Worm (Caenorhabditis elegans) whole organism, L1 larva: ENCODE data around the gene htp-2.

ENCODE experiments used
- C04F5.9 ChIP-seq: sonication (generic microtip); optimal IDR thresholded peaks from 2 replicates; lab custom pipeline; 2016; ENCODE audit warnings: missing genetic modification characterization, missing compliant biosample characterization
- C16A3.4 ChIP-seq: fragments of 150-350 bp; optimal IDR thresholded peaks from 2 replicates; lab custom pipeline; 2014; ENCODE audit warnings: missing biosample characterization, missing genetic modification characterization
- C34B4.2 ChIP-seq: sonication (generic microtip); optimal IDR thresholded peaks from 2 replicates; lab custom pipeline; 2017; ENCODE audit warnings: mild to moderate bottlenecking, missing genetic modification characterization, missing compliant biosample characterization
- Y116A8C.19 ChIP-seq: sonication (generic microtip); optimal IDR thresholded peaks from 2 replicates; lab custom pipeline; 2016; ENCODE audit warnings: missing compliant biosample characterization, missing genetic modification characterization, borderline replicate concordance
- ama-1 ChIP-seq: fragments of 150-350 bp; optimal IDR thresholded peaks from 2 replicates; lab custom pipeline; 2014
- blmp-1 ChIP-seq: fragments of 150-350 bp; optimal IDR thresholded peaks from 2 replicates; lab custom pipeline; 2014; ENCODE audit warnings: missing biosample characterization, missing genetic modification characterization
- ceh-63 ChIP-seq: fragments of 200-800 bp; sonication (Bioruptor generic); optimal IDR thresholded peaks from 2 replicates; lab custom pipeline; 2018; ENCODE audit warnings: mild to moderate bottlenecking, missing genetic modification characterization, missing compliant biosample characterization
- ceh-8 ChIP-seq: fragments of 200-800 bp; sonication (Bioruptor generic); optimal IDR thresholded peaks from 2 replicates; lab custom pipeline; 2018; ENCODE audit warnings: mild to moderate bottlenecking, missing genetic modification characterization, moderate library complexity, missing compliant biosample characterization
- dpl-1 ChIP-seq, 3 experiments: fragments of 150-350 bp in 2 of 3; sonication (generic microtip) in 1 of 3; optimal IDR thresholded peaks; 2 replicates each; lab custom pipeline; 2014 to 2017; ENCODE audit warnings: missing biosample characterization in 3 of 3, missing genetic modification characterization in 3 of 3, missing genetic modification reagents in 3 of 3
- dsc-1 ChIP-seq: sonication (generic microtip); optimal IDR thresholded peaks from 2 replicates; lab custom pipeline; 2016; ENCODE audit warnings: mild to moderate bottlenecking, missing genetic modification characterization, missing compliant biosample characterization
- egl-27 ChIP-seq, 2 experiments: fragments of 150-350 bp in 1 of 2; sonication (generic microtip); optimal IDR thresholded peaks; 3 replicates each; lab custom pipeline; 2017 to 2018; ENCODE audit warnings: missing biosample characterization in 2 of 2, missing genetic modification characterization in 2 of 2, missing genetic modification reagents in 2 of 2
- elt-2 ChIP-seq: sonication (generic microtip); optimal IDR thresholded peaks from 2 replicates; lab custom pipeline; 2016; ENCODE audit warnings: missing genetic modification characterization, mild to moderate bottlenecking, inconsistent platforms, missing compliant biosample characterization, missing genetic modification reagents
- fkh-10 ChIP-seq: sonication (generic microtip); optimal IDR thresholded peaks from 2 replicates; lab custom pipeline; 2017; ENCODE audit warnings: missing biosample characterization, missing genetic modification reagents, missing genetic modification characterization
- fkh-4 ChIP-seq: sonication (generic microtip); optimal IDR thresholded peaks from 2 replicates; lab custom pipeline; 2016; ENCODE audit warnings: missing compliant biosample characterization, missing genetic modification characterization, borderline replicate concordance
- fos-1 ChIP-seq: fragments of 150-350 bp; optimal IDR thresholded peaks from 2 replicates; lab custom pipeline; 2014; ENCODE audit warnings: missing biosample characterization, missing genetic modification characterization
- grh-1 ChIP-seq: fragments of 200-800 bp; sonication (Bioruptor generic); IDR thresholded peaks from 2 replicates; pipeline ENCODE4 v1.3.6; 2022; ENCODE audit warnings: missing genetic modification reagents, missing genetic modification characterization, missing compliant biosample characterization
- hlh-17 ChIP-seq: fragments of 200-800 bp; sonication (Bioruptor generic); optimal IDR thresholded peaks from 2 replicates; lab custom pipeline; 2018; ENCODE audit warnings: missing genetic modification characterization, mild to moderate bottlenecking, missing compliant biosample characterization, moderate library complexity, borderline replicate concordance
- hpl-2 ChIP-seq: fragments of 150-350 bp; optimal IDR thresholded peaks from 2 replicates; lab custom pipeline; 2014; ENCODE audit warnings: missing biosample characterization, missing genetic modification reagents, missing genetic modification characterization
- irx-1 ChIP-seq: sonication (generic microtip); optimal IDR thresholded peaks from 2 replicates; lab custom pipeline; 2016; ENCODE audit warnings: missing genetic modification characterization, missing compliant biosample characterization
- isw-1 ChIP-seq: fragments of 200-800 bp; sonication (Bioruptor generic); IDR thresholded peaks from 2 replicates; pipeline ENCODE4 v1.3.6; 2022; ENCODE audit warnings: missing genetic modification characterization, missing compliant biosample characterization
- lin-14 ChIP-seq: fragments of 200-800 bp; sonication (Bioruptor generic); optimal IDR thresholded peaks from 2 replicates; lab custom pipeline; 2018; ENCODE audit warnings: mild to moderate bottlenecking, missing genetic modification characterization, moderate library complexity, missing compliant biosample characterization
- lin-15B ChIP-seq: fragments of 150-350 bp; sonication (generic microtip); optimal IDR thresholded peaks from 3 replicates; lab custom pipeline; 2014; ENCODE audit warnings: missing biosample characterization, missing genetic modification characterization
- lin-35 ChIP-seq, 2 experiments: fragments of 150-350 bp; optimal IDR thresholded peaks; 2 replicates each; lab custom pipeline; 2014; ENCODE audit warnings: missing biosample characterization in 2 of 2, missing genetic modification characterization in 2 of 2, missing genetic modification reagents in 2 of 2
- lsy-2 ChIP-seq, 2 experiments: fragments of 150-350 bp; optimal IDR thresholded peaks; 2 replicates each; lab custom pipeline; 2014; ENCODE audit warnings: missing biosample characterization in 2 of 2, missing genetic modification characterization in 2 of 2
- mdl-1 ChIP-seq, 2 experiments: fragments of 150-350 bp; optimal IDR thresholded peaks; 2 replicates each; lab custom pipeline; 2014 to 2017; ENCODE audit warnings: missing biosample characterization in 2 of 2, missing genetic modification characterization in 2 of 2, inconsistent platforms in 1 of 2
- nhr-19 ChIP-seq: fragments of 200-800 bp; sonication (Bioruptor generic); conservative IDR thresholded peaks from 2 replicates; pipeline ENCODE4 v1.3.6; 2022; ENCODE audit warnings: missing genetic modification characterization, missing compliant biosample characterization
- nhr-237 ChIP-seq: fragments of 150-350 bp; optimal IDR thresholded peaks from 2 replicates; lab custom pipeline; 2014; ENCODE audit warnings: missing biosample characterization, missing genetic modification characterization
- nhr-28 ChIP-seq: fragments of 150-350 bp; optimal IDR thresholded peaks from 2 replicates; lab custom pipeline; 2014; ENCODE audit warnings: missing biosample characterization, missing genetic modification characterization
- nhr-76 ChIP-seq: sonication (generic microtip); optimal IDR thresholded peaks from 2 replicates; lab custom pipeline; 2017; ENCODE audit warnings: missing biosample characterization, missing genetic modification characterization
- nhr-77 ChIP-seq: fragments of 150-350 bp; optimal IDR thresholded peaks from 2 replicates; lab custom pipeline; 2014; ENCODE audit warnings: missing biosample characterization, missing genetic modification characterization
- nhr-90 ChIP-seq: sonication (generic microtip); optimal IDR thresholded peaks from 2 replicates; lab custom pipeline; 2016; ENCODE audit warnings: mild to moderate bottlenecking, missing genetic modification characterization, missing compliant biosample characterization; ENCODE audit not compliant: poor library complexity
- snpc-4 ChIP-seq: fragments of 150-350 bp; optimal IDR thresholded peaks from 2 replicates; lab custom pipeline; 2014; ENCODE audit warnings: missing biosample characterization, missing genetic modification characterization
- sptf-1 ChIP-seq: fragments of 150-350 bp; optimal IDR thresholded peaks from 2 replicates; lab custom pipeline; 2014; ENCODE audit warnings: missing biosample characterization, missing genetic modification characterization
- unc-130 ChIP-seq: fragments of 150-350 bp; optimal IDR thresholded peaks from 2 replicates; lab custom pipeline; 2017; ENCODE audit warnings: missing biosample characterization, missing genetic modification characterization, inconsistent platforms
- unc-30 ChIP-seq: sonication (generic microtip); optimal IDR thresholded peaks from 2 replicates; lab custom pipeline; 2017; ENCODE audit warnings: missing biosample characterization, missing genetic modification characterization
- unc-86 ChIP-seq: sonication (generic microtip); optimal IDR thresholded peaks from 2 replicates; lab custom pipeline; 2016; ENCODE audit warnings: missing genetic modification characterization, missing compliant biosample characterization
- vab-15 ChIP-seq: sonication (generic microtip); optimal IDR thresholded peaks from 2 replicates; lab custom pipeline; 2017; ENCODE audit warnings: missing genotype, mild to moderate bottlenecking, missing genetic modification characterization, missing compliant biosample characterization
- ztf-4 ChIP-seq: fragments of 150-350 bp; optimal IDR thresholded peaks from 2 replicates; lab custom pipeline; 2014; ENCODE audit warnings: missing biosample characterization, missing genetic modification characterization

htp-2 gene

ce11 chrIV:6376473-6377115 lies 42.7 kb upstream of the htp-2 start, which contains the start of the genes hrpf-2 and bli-6 (continued):
- TF ChIP-seq unc-86 (tag; lab: Kevin White, UChicago) = peak; percentile 77
- TF ChIP-seq C04F5.9 (tag; lab: Kevin White, UChicago) = peak; percentile 53
- no peak for TF ChIP-seq ceh-8 (GFP tag; lab: Kevin White, UChicago)
- TF ChIP-seq mdl-1 (tag; optimal IDR thresholded peaks at IDR 0.05; lab: Kevin White, UChicago) = peak in 1 of 2 experiments; percentile 54
- peak; percentile 85 to 91 for TF ChIP-seq lin-35 (GFP tag; optimal IDR thresholded peaks at IDR 0.05; lab: Kevin White, UChicago)
- no peak for TF ChIP-seq nhr-237 (tag; lab: Kevin White, UChicago)
- TF ChIP-seq grh-1 = no peak
- no peak for TF ChIP-seq ceh-63 (GFP tag; lab: Kevin White, UChicago)
- peak; percentile 5 for TF ChIP-seq vab-15
- TF ChIP-seq ama-1 (lab: Kevin White, UChicago) = no peak
- no peak for TF ChIP-seq hpl-2 (GFP tag; lab: Kevin White, UChicago)
- TF ChIP-seq sptf-1 (tag; lab: Kevin White, UChicago) = no peak
- peak; percentile 55 for TF ChIP-seq irx-1 (tag; lab: Kevin White, UChicago)
- peak; percentile 83 to 91 for TF ChIP-seq lsy-2 (tag; optimal IDR thresholded peaks at IDR 0.05; lab: Kevin White, UChicago)
- TF ChIP-seq nhr-19 = peak; percentile 72

ce11 chrIV:6377335-6378069 lies 41.8 kb upstream of the htp-2 start:
- TF ChIP-seq unc-30 (no peak), nhr-76 (tag; lab: Kevin White, UChicago) (no peak)
- TF ChIP-seq, all 84 proteins: peak for 0

- no peak for TF ChIP-seq Y116A8C.19 (tag; lab: Kevin White, UChicago)
Measured at ce11 chrIV:6378398-6378797, 40.9 kb upstream of the htp-2 start.

ce11 chrIV:6383970-6384369 lies 35.4 kb upstream of the htp-2 start, which contains the start of gene shl-1:
shl-1 (minus strand) TSS chrIV:6384070.
- TF ChIP-seq vab-15 (no peak), blmp-1 (tag; lab: Kevin White, UChicago) (no peak), mdl-1 (tag; optimal IDR thresholded peaks at IDR 0.05; lab: Kevin White, UChicago) (no peak), nhr-28 (tag; lab: Kevin White, UChicago) (no peak), isw-1 (GFP tag; lab: Robert Waterston, UW) (no peak), ztf-4 (tag; lab: Kevin White, UChicago) (no peak), nhr-90 (tag; lab: Kevin White, UChicago) (no peak), nhr-19 (no peak), dsc-1 (tag; lab: Kevin White, UChicago) (no peak), fkh-4 (no peak), unc-130 (tag; lab: Kevin White, UChicago) (no peak), egl-27 (tag; optimal IDR thresholded peaks at IDR 0.05; lab: Kevin White, UChicago) (no peak), C34B4.2 (no peak), hlh-17 (GFP tag; lab: Kevin White, UChicago) (no peak), nhr-77 (tag; lab: Kevin White, UChicago) (no peak), C16A3.4 (no peak), elt-2 (tag; lab: Kevin White, UChicago) (no peak), dpl-1 (GFP tag; optimal IDR thresholded peaks at IDR 0.05; lab: Kevin White, UChicago) (no peak)

ce11 chrIV:6385010-6385409 lies 34.3 kb upstream of the htp-2 start:
- no peak for TF ChIP-seq fos-1 (tag; lab: Kevin White, UChicago)
- peak; percentile 81 for TF ChIP-seq fkh-10 (GFP tag; lab: Kevin White, UChicago)
- TF ChIP-seq nhr-76 (tag; lab: Kevin White, UChicago) = no peak
- no peak for TF ChIP-seq snpc-4 (tag; lab: Kevin White, UChicago)
- no peak for TF ChIP-seq ceh-8 (GFP tag; lab: Kevin White, UChicago)
- TF ChIP-seq lin-14 (GFP tag; lab: Kevin White, UChicago) = peak; percentile 54
- no peak for TF ChIP-seq lin-15B
